Worm (Caenorhabditis elegans) whole organism, midembryonic: ENCODE measurements around the gene F29A7.4.
A peak's percentile ranks its signal among the peaks of the same experiment; 100 is the strongest.

ENCODE experiments used
- T22C8.4 ChIP-seq: fragments of 200-800 bp; sonication (Bioruptor generic); IDR thresholded peaks from 2 replicates; pipeline ENCODE4 v1.3.6; 2022; ENCODE audit warnings: missing genetic modification characterization, missing compliant biosample characterization
- cog-1 ChIP-seq: sonication (generic microtip); optimal IDR thresholded peaks from 2 replicates; lab custom pipeline; 2016; ENCODE audit warnings: missing genetic modification characterization, missing compliant biosample characterization
- flt-1 ChIP-seq: fragments of 200-800 bp; sonication (Bioruptor generic); IDR thresholded peaks from 2 replicates; pipeline ENCODE4 v1.3.6; 2022; ENCODE audit warnings: missing genetic modification characterization, missing compliant biosample characterization
- klf-2 ChIP-seq: fragments of 200-800 bp; sonication (Bioruptor generic); conservative IDR thresholded peaks from 2 replicates; pipeline ENCODE4 v1.3.6; 2022; ENCODE audit warnings: missing genetic modification reagents, missing genetic modification characterization, missing compliant biosample characterization
- med-1 ChIP-seq: sonication (generic microtip); optimal IDR thresholded peaks from 2 replicates; lab custom pipeline; 2017; ENCODE audit warnings: missing genetic modification characterization, mild to moderate bottlenecking, missing compliant biosample characterization, antibody characterized with exemption, missing genetic modification reagents; ENCODE audit not compliant: insufficient read depth
- ref-1 ChIP-seq: fragments of 200-800 bp; sonication (Bioruptor generic); conservative IDR thresholded peaks from 2 replicates; pipeline ENCODE4 v1.3.6; 2022; ENCODE audit warnings: missing genetic modification reagents, missing genetic modification characterization, missing compliant biosample characterization
- tab-1 ChIP-seq: fragments of 200-800 bp; sonication (Bioruptor generic); IDR thresholded peaks from 2 replicates; pipeline ENCODE4 v1.3.6; 2022; ENCODE audit warnings: missing genetic modification characterization, missing compliant biosample characterization
- ztf-23 ChIP-seq: fragments of 200-800 bp; sonication (Bioruptor generic); IDR thresholded peaks from 2 replicates; pipeline ENCODE4 v1.3.6; 2022; ENCODE audit warnings: missing genetic modification reagents, missing genetic modification characterization, missing compliant biosample characterization
- ztf-29 ChIP-seq: fragments of 200-800 bp; sonication (Bioruptor generic); IDR thresholded peaks from 2 replicates; pipeline ENCODE4 v1.3.6; 2022; ENCODE audit warnings: missing genetic modification reagents, missing genetic modification characterization, missing compliant biosample characterization

The F29A7.4 gene

DNA sequence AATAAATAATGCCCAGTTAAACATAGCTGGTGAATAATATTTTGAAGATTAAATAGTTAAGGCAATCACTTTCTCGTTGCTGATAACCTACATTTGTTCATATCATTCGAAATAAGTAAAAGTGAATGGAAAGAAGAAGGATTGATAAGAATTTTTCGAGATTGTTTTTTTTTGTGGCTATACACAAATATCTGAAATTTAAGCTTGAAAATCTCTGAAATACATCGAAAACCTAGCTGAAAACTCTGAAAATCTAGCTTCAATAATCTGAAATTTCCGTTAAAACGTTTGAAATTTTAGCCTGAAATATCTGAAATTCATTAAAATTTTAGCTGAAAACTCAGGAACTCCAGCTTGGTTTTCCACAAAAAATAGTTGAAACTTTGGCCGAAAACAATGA lies 10.2 kb upstream of the F29A7.4 start, which contains the start of gene T05A8.6:
Gene T05A8.6 (minus strand): TSS at position 101 of the 400 bp plus-strand sequence.
- no peak for TF ChIP-seq ztf-23 (GFP tag; lab: Robert Waterston, UW)

DNA sequence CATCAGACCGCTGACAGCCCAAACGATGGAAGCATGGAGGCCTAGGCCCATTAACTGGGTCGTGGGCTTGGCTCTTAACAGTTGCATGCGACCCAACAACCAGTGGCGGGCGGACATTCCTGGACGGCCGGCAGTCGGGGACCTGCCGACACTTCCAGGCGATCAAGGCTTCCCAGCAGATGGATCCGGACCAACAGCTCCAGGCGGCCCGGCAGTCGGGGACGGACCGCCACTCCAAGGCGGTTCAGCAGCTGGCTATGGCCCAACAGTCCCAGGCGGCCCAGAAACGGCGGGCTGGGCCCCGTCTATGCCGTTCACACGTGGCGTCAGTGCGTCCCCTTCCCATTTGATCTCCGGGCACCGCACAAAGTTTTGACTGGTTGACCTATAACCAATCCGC lies 8.4 kb upstream of the F29A7.4 start:
- no peak for TF ChIP-seq tab-1 (GFP tag; lab: Robert Waterston, UW)
- no peak for TF ChIP-seq klf-2 (GFP tag; lab: Robert Waterston, UW)
- no peak for TF ChIP-seq ztf-23 (GFP tag; lab: Robert Waterston, UW)
- no peak for TF ChIP-seq ztf-29
- no peak for TF ChIP-seq cog-1 (tag; lab: Kevin White, UChicago)
- no peak for TF ChIP-seq T22C8.4 (GFP tag; lab: Robert Waterston, UW)
- no peak for TF ChIP-seq flt-1 (GFP tag; lab: Robert Waterston, UW)
- no peak for TF ChIP-seq ref-1

DNA sequence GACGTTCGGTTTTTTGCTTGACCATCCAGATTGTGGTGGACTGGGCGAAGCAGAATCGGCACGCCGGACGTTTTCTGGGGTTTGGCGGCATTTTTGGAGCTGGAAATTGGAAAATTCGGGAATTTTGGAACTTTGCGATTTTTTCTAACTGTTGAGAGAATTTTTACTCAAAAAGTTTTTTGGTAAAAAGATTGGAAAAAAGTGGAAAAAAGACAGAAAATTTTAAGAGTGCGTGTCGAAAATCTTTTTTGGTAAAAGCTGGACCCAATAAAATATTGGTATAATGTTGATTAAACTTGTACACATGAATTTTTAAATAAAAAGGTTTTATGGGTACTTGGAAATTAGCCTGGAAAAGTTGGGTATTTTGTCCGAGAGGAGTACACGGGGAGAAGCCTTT lies 7.5 kb upstream of the F29A7.4 start, which contains the start of gene T05A8.7:
Gene T05A8.7 (minus strand): TSS at position 101 of the 400 bp plus-strand sequence.
- TF ChIP-seq flt-1 (GFP tag; lab: Robert Waterston, UW) (no peak), ref-1 (no peak), tab-1 (GFP tag; lab: Robert Waterston, UW) (no peak), ztf-29 (no peak), cog-1 (tag; lab: Kevin White, UChicago) (no peak), klf-2 (GFP tag; lab: Robert Waterston, UW) (no peak), med-1 (GFP tag; lab: Kevin White, UChicago) (no peak), T22C8.4 (GFP tag; lab: Robert Waterston, UW) (no peak), ztf-23 (GFP tag; lab: Robert Waterston, UW) (no peak)

DNA sequence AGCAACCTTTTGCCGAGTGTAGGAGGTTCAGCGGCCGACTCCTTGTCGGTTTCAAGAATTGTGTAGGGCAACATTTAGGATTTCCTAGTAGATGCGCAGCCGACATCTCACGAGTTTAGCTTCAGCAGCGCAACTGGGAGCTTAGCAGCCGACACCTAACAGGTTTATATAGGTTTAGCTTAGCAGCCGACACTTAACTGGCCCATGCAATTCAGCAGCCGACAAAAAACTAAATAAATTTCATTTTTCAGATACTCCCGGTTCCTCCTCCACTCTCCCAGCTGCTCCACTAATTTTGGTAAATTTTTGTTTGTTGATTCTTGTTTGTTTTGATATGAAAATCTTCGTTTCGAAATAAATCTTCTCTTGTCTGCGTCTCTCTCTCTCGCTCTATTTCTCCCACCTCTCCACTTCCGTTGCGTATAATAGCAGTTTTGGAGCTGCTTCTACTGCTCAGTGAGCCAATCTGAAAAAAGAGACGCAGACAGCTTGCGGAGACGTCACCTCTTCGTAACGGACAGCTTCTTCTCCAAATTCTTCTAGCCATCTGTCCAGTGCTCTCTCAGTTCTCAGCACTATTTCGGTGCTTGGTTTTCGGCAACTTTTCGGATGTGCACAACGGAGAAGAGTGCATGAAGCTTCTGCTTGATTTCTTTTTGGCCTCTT lies 1.7 kb upstream of the F29A7.4 start:
- TF ChIP-seq med-1 (GFP tag; lab: Kevin White, UChicago) (no peak), tab-1 (GFP tag; lab: Robert Waterston, UW) (no peak), cog-1 (tag; lab: Kevin White, UChicago) (no peak), ref-1 (no peak), T22C8.4 (GFP tag; lab: Robert Waterston, UW) (no peak), ztf-23 (GFP tag; lab: Robert Waterston, UW) (no peak), klf-2 (GFP tag; lab: Robert Waterston, UW) (no peak), ztf-29 (no peak), flt-1 (GFP tag; lab: Robert Waterston, UW) (no peak)

DNA sequence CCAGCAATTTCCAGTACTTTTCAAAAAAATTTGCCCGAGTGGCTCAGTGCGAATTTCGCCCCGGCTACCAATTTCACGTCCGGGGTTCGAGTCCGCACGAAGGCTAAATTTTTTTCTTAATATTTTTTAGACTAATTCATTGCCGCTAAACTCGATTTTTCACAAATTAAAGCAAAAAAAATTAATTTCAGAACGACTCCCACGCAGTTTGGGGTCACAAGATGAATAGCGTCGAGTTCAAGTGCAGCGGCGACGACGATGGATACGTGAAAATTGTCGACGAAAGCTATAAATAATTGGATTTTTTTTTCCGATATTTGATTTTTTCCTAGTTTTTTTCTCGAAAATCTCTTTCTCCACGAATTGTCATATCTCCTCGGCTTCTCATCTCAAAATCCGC lies 1.5 kb downstream of the F29A7.4 start:
- TF ChIP-seq cog-1 (tag; lab: Kevin White, UChicago) (no peak), med-1 (GFP tag; lab: Kevin White, UChicago) (no peak), tab-1 (GFP tag; lab: Robert Waterston, UW) (no peak), T22C8.4 (GFP tag; lab: Robert Waterston, UW) (no peak), ref-1 (no peak), ztf-23 (GFP tag; lab: Robert Waterston, UW) (no peak), klf-2 (GFP tag; lab: Robert Waterston, UW) (no peak), ztf-29 (no peak), flt-1 (GFP tag; lab: Robert Waterston, UW) (no peak)

DNA sequence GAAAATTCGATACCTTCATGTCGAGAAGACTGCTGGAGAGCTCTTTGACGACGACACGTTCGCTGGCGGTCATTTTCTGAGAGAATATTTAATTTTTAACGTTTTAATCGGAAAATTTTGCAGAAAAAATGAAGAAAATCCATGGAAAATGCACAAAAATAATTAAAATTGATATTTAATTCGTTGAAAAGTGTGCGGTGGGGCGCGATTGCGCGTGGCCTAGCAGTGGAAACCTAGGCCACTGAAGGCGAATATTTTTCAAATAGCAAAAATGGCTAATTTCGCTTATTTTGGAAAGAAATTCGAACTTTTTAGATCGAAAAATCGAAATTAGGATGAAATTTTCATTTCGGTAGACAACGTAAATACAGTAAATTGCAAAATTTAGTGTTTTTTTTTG lies 2.7 kb downstream of the F29A7.4 start, which contains the start of gene F29A7.6:
Gene F29A7.6 (minus strand): TSS at position 76 of the 400 bp plus-strand sequence.
- TF ChIP-seq T22C8.4 (GFP tag; lab: Robert Waterston, UW) (no peak), cog-1 (tag; lab: Kevin White, UChicago) (peak; percentile 20), ztf-23 (GFP tag; lab: Robert Waterston, UW) (peak; percentile 72; the same call in 1 of the 2 replicates), flt-1 (GFP tag; lab: Robert Waterston, UW) (peak; percentile 65), med-1 (GFP tag; lab: Kevin White, UChicago) (no peak)

DNA sequence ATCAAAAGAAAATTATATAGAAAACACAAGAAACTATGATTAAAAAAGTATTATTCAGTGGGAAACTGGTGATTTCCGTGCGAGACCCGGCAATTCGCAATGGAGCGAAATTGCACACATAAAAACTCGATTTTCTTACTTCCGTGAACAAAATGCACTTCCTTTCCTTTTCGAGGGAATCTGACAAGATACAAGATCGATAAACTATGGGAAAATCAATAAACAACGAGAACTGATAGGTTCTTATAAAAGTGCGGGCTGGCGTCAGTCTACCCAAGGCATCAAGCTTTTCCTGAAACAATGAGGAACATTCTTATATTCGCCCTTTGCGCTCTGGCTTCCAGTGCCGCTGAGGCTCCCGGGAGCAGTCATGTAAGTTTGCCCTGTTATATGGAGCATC lies 3.2 kb downstream of the F29A7.4 start, which contains the start of gene F29A7.3:
Gene F29A7.3 (plus strand): TSS at position 301 of the 400 bp plus-strand sequence.
- TF ChIP-seq T22C8.4 (GFP tag; lab: Robert Waterston, UW) (no peak), ztf-23 (GFP tag; lab: Robert Waterston, UW) (no peak), ztf-29 (no peak), tab-1 (GFP tag; lab: Robert Waterston, UW) (no peak), klf-2 (GFP tag; lab: Robert Waterston, UW) (no peak), flt-1 (GFP tag; lab: Robert Waterston, UW) (no peak), ref-1 (no peak), cog-1 (tag; lab: Kevin White, UChicago) (no peak), med-1 (GFP tag; lab: Kevin White, UChicago) (no peak)

DNA sequence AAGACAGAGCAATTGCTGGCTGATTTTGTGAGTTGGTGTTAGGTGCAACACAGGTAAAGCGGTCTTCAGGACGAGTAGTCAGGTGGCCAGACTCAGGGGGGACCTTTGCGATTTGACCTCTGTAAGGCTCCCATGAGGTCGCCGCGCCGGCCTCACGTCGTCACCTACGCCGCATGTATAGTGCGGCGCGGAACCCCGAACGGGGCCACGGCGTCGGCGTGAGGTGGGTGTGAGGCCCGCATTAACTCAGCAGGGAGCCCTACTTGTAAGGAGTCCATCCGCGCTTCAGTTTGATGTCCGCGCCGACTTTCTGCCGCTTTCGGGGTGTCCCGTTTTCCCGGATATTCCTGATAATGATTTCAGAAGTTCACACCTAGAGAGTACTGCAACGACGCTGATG lies 4.8 kb downstream of the F29A7.4 start:
- no peak for TF ChIP-seq tab-1 (GFP tag; lab: Robert Waterston, UW)
- no peak for TF ChIP-seq ztf-23 (GFP tag; lab: Robert Waterston, UW)
- no peak for TF ChIP-seq ref-1
- no peak for TF ChIP-seq ztf-29
- TF ChIP-seq klf-2 (GFP tag; lab: Robert Waterston, UW) = no peak
- no peak for TF ChIP-seq T22C8.4 (GFP tag; lab: Robert Waterston, UW)
- TF ChIP-seq cog-1 (tag; lab: Kevin White, UChicago) = no peak
- TF ChIP-seq med-1 (GFP tag; lab: Kevin White, UChicago) = no peak
- no peak for TF ChIP-seq flt-1 (GFP tag; lab: Robert Waterston, UW)

DNA sequence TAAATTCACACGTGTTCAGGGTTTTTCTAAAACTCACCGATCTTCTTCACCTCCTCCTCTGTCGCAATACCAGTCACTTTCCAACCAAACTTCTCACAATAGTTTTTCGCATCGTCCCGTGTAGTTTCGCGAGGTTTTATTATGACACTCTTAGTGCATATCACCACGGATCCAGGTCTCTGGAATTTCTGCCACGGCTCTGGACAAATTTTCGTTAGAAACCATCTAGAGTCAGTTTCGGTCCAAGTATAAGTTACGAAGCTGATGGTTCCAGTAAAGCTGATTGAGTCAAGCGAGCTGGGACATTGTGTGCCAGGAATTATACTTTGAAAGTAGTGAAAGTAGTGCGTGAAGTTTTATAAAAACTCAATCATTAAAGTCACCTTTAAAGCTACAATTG lies 6.6 kb downstream of the F29A7.4 start:
- TF ChIP-seq flt-1 (GFP tag; lab: Robert Waterston, UW) (no peak), klf-2 (GFP tag; lab: Robert Waterston, UW) (no peak), tab-1 (GFP tag; lab: Robert Waterston, UW) (no peak), med-1 (GFP tag; lab: Kevin White, UChicago) (no peak), ref-1 (no peak), ztf-23 (GFP tag; lab: Robert Waterston, UW) (no peak), T22C8.4 (GFP tag; lab: Robert Waterston, UW) (no peak), cog-1 (tag; lab: Kevin White, UChicago) (no peak)
